3 worm cellular contexts compared by ENCODE assay signal in the genomic region with DNA sequence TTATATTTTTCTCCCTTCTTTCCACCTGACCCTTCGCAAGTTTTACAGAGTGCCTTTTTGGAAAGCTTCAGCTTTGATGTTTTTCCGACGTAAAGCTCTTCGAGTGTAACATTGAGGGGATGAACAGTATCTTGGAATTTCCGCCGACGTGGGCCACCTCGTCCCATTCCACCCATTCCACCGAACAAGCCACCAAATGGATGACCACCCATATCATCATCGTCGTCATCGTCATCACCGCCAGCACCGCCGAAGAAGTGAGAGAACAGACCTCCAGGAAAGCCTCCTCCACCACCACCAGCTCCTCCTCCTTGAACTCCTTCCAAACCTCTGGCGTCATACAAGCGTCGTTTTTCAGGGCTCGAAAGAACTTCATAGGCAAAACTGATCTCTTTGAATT.
TF ChIP-seq lines count a peak whose summit lies in the region.

No protein-coding gene starts in this region.

TF ChIP-seq in whole organism, L1 larva, 84 proteins besides CTCF, POLR2A, EP300 and RAD21:
- TF ChIP-seq ets-5 (GFP tag; IDR thresholded peaks at IDR 0.05; lab: Robert Waterston, UW): 0 out of 2 replicates have a peak, but pooled peaks have one; percentile 41
- no peak for TF ChIP-seq nhr-47 (tag; optimal IDR thresholded peaks at IDR 0.05; lab: Kevin White, UChicago)

TF ChIP-seq in whole organism, L4 larva, 104 proteins besides CTCF, POLR2A, EP300 and RAD21:
- no peak for TF ChIP-seq nhr-76 (tag; optimal IDR thresholded peaks at IDR 0.05; lab: Kevin White, UChicago)
- no peak for TF ChIP-seq duxl-1 (tag; optimal IDR thresholded peaks at IDR 0.05; lab: Kevin White, UChicago; ENCODE audit: poor library complexity)
- no peak for TF ChIP-seq vab-7 (GFP tag; IDR thresholded peaks at IDR 0.05; lab: Robert Waterston, UW)
- TF ChIP-seq aha-1 (tag; lab: Kevin White, UChicago): peak; percentile 16
- TF ChIP-seq daf-19 (GFP tag; conservative IDR thresholded peaks at IDR 0.05; lab: Robert Waterston, UW): no peak
- TF ChIP-seq hmg-1.1 (GFP tag; IDR thresholded peaks at IDR 0.05; lab: Robert Waterston, UW): no peak
- no peak for TF ChIP-seq nhr-41 (GFP tag; IDR thresholded peaks at IDR 0.05; lab: Robert Waterston, UW)
- TF ChIP-seq nhr-77 (tag; optimal IDR thresholded peaks at IDR 0.05; lab: Kevin White, UChicago): no peak
- no peak for TF ChIP-seq snpc-4 (tag; optimal IDR thresholded peaks at IDR 0.05; lab: Kevin White, UChicago)
- TF ChIP-seq daf-8 (GFP tag; IDR thresholded peaks at IDR 0.05; lab: Robert Waterston, UW): no peak
- TF ChIP-seq cey-2 (tag; optimal IDR thresholded peaks at IDR 0.05; lab: Kevin White, UChicago; ENCODE audit: borderline replicate concordance, insufficient read depth): no peak
- 0 out of 2 replicates have a peak, but pooled peaks have one; percentile 9 for TF ChIP-seq F44E2.7 (GFP tag; IDR thresholded peaks at IDR 0.05; lab: Robert Waterston, UW)
- TF ChIP-seq madf-5 (GFP tag; IDR thresholded peaks at IDR 0.05; lab: Robert Waterston, UW): no peak
- TF ChIP-seq set-16 (GFP tag; IDR thresholded peaks at IDR 0.05; lab: Robert Waterston, UW): peak; percentile 58
- no peak for TF ChIP-seq skn-1 (tag; optimal IDR thresholded peaks at IDR 0.05; lab: Kevin White, UChicago)
TF ChIP-seq in whole organism, L4 larva: peak in this region for 3.

TF ChIP-seq in whole organism, young adult, 124 proteins besides CTCF, POLR2A, EP300 and RAD21:
- TF ChIP-seq sdz-38 (tag; optimal IDR thresholded peaks at IDR 0.05; lab: Kevin White, UChicago): no peak
- TF ChIP-seq madf-6 (GFP tag; IDR thresholded peaks at IDR 0.05; lab: Robert Waterston, UW): no peak
- no peak for TF ChIP-seq hlh-26 (GFP tag; conservative IDR thresholded peaks at IDR 0.05; lab: Robert Waterston, UW)
- TF ChIP-seq pha-4 (tag; optimal IDR thresholded peaks at IDR 0.05; lab: Kevin White, UChicago): no peak
- 0 out of 2 replicates have a peak, but pooled peaks have one; percentile 12 for TF ChIP-seq nfyb-1 (GFP tag; IDR thresholded peaks at IDR 0.05; lab: Robert Waterston, UW)
- TF ChIP-seq egrh-3 (GFP tag; IDR thresholded peaks at IDR 0.05; lab: Robert Waterston, UW): peak; percentile 27; the same call in 1 of the 2 replicates
- peak; percentile 58 for TF ChIP-seq zfh-2 (GFP tag; conservative IDR thresholded peaks at IDR 0.05; lab: Robert Waterston, UW)
- no peak for TF ChIP-seq F57C9.4 (tag; optimal IDR thresholded peaks at IDR 0.05; lab: Kevin White, UChicago)
- TF ChIP-seq rpc-1 (optimal IDR thresholded peaks at IDR 0.05; lab: Kevin White, UChicago): no peak
- TF ChIP-seq rpc-1 (tag; optimal IDR thresholded peaks at IDR 0.05; lab: Kevin White, UChicago): no peak
- TF ChIP-seq dox-1 (GFP tag; IDR thresholded peaks at IDR 0.05; lab: Robert Waterston, UW): peak; percentile 13; the same call in 1 of the 2 replicates
- no peak for TF ChIP-seq Y56A3A.18 (GFP tag; IDR thresholded peaks at IDR 0.05; lab: Robert Waterston, UW)
- TF ChIP-seq T07F8.4 (tag; optimal IDR thresholded peaks at IDR 0.05; lab: Kevin White, UChicago): no peak
- TF ChIP-seq sptf-2 (GFP tag; optimal IDR thresholded peaks at IDR 0.05; lab: Kevin White, UChicago): no peak
- TF ChIP-seq lin-26 (GFP tag; IDR thresholded peaks at IDR 0.05; lab: Robert Waterston, UW): no peak; the same call in 1 of the 2 replicates
TF ChIP-seq in whole organism, young adult: peak in this region for 4.
